Fruit fly (Drosophila melanogaster): Measurements from ENCODE around the gene Sfp24C1.
A peak's percentile ranks its signal among the peaks of the same experiment; 100 is the strongest.

Sfp24C1 gene

dm6 chr2L:3712949-3713416 lies 12.5 kb downstream of the Sfp24C1 start, which contains the start of the genes CG31955 and CG2818 (continued):
- TF ChIP-seq CG10209 (GFP tag; optimal IDR thresholded peaks at IDR 0.05) = no peak
- no peak for TF ChIP-seq Ets65A (GFP tag)
- no peak for TF ChIP-seq CG9876 (GFP tag; optimal IDR thresholded peaks at IDR 0.05)
- TF ChIP-seq bab2 (GFP tag; optimal IDR thresholded peaks at IDR 0.05) = no peak
- no peak for TF ChIP-seq CG18619 (GFP tag; optimal IDR thresholded peaks at IDR 0.05)
- no peak for TF ChIP-seq grn (GFP tag; optimal IDR thresholded peaks at IDR 0.05)
- TF ChIP-seq tna (GFP tag; IDR thresholded peaks at IDR 0.05; ENCODE audit: partially characterized antibody) = no peak
- no peak for TF ChIP-seq ken (GFP tag; IDR thresholded peaks at IDR 0.05)
- no peak for TF ChIP-seq CG3407 (GFP tag; optimal IDR thresholded peaks at IDR 0.05)
- no peak for TF ChIP-seq Neu2 (GFP tag; optimal IDR thresholded peaks at IDR 0.05; ENCODE audit: borderline replicate concordance)
- TF ChIP-seq sens-2 (GFP tag; IDR thresholded peaks at IDR 0.05) = no peak
- peak; percentile 59 for TF ChIP-seq hbn (GFP tag; IDR thresholded peaks at IDR 0.05; ENCODE audit: partially characterized antibody)
- no peak for TF ChIP-seq CG6175 (GFP tag; IDR thresholded peaks at IDR 0.05)
- no peak for TF ChIP-seq fd3F (GFP tag; optimal IDR thresholded peaks at IDR 0.05)
- no peak for TF ChIP-seq pros (GFP tag; optimal IDR thresholded peaks at IDR 0.05)
- TF ChIP-seq ERR (GFP tag; optimal IDR thresholded peaks at IDR 0.05) = peak; percentile 9
- TF ChIP-seq phol (tag; optimal IDR thresholded peaks at IDR 0.05) = peak; percentile 73
- TF ChIP-seq CG7987 (GFP tag; optimal IDR thresholded peaks at IDR 0.05) = no peak
- TF ChIP-seq CG12942 (GFP tag; optimal IDR thresholded peaks at IDR 0.05) = no peak
- no peak for TF ChIP-seq MTF-1 (GFP tag; optimal IDR thresholded peaks at IDR 0.05; ENCODE audit: borderline replicate concordance)
- no peak for TF ChIP-seq Ravus (GFP tag; IDR thresholded peaks at IDR 0.05)
- TF ChIP-seq CG11247 (GFP tag; IDR thresholded peaks at IDR 0.05) = no peak
- TF ChIP-seq CG17186 (GFP tag; optimal IDR thresholded peaks at IDR 0.05) = peak; percentile 82
- no peak for TF ChIP-seq sc (optimal IDR thresholded peaks at IDR 0.05)
- TF ChIP-seq sc (GFP tag; optimal IDR thresholded peaks at IDR 0.05) = no peak
- TF ChIP-seq CG4707 (GFP tag; optimal IDR thresholded peaks at IDR 0.05) = no peak
- TF ChIP-seq inv (GFP tag; IDR thresholded peaks at IDR 0.05; ENCODE audit: partially characterized antibody) = peak; percentile 62
- TF ChIP-seq dmrt99B (tag; optimal IDR thresholded peaks at IDR 0.05) = no peak
- TF ChIP-seq CG8478 (optimal IDR thresholded peaks at IDR 0.05) = no peak
- peak; percentile 38; the same call in 1 of the 2 replicates for TF ChIP-seq bbx (GFP tag; IDR thresholded peaks at IDR 0.05; ENCODE audit: partially characterized antibody)
- TF ChIP-seq aop (GFP tag; IDR thresholded peaks at IDR 0.05) = no peak
- peak; percentile 38 for TF ChIP-seq CG14710 (tag; optimal IDR thresholded peaks at IDR 0.05)
- no peak for TF ChIP-seq CG10366 (GFP tag; IDR thresholded peaks at IDR 0.05)
- no peak for TF ChIP-seq dysf (GFP tag; IDR thresholded peaks at IDR 0.05)
- peak; percentile 57 for TF ChIP-seq dm (GFP tag; optimal IDR thresholded peaks at IDR 0.05)
- no peak for TF ChIP-seq Mes4 (GFP tag; optimal IDR thresholded peaks at IDR 0.05)
- no peak for TF ChIP-seq Nf-YA (GFP tag; IDR thresholded peaks at IDR 0.05)
- no peak for TF ChIP-seq h (optimal IDR thresholded peaks at IDR 0.05)
- no peak for TF ChIP-seq tgo (GFP tag; IDR thresholded peaks at IDR 0.05)
- TF ChIP-seq CG6813 (GFP tag; optimal IDR thresholded peaks at IDR 0.05) = no peak
- no peak for TF ChIP-seq kah (GFP tag; optimal IDR thresholded peaks at IDR 0.05)
- no peak for TF ChIP-seq Atf6 (GFP tag; IDR thresholded peaks at IDR 0.05)
- peak; percentile 61; the same call in 1 of the 2 replicates for TF ChIP-seq Bgb (GFP tag; IDR thresholded peaks at IDR 0.05; ENCODE audit: partially characterized antibody)
- no peak for TF ChIP-seq CG1529 (GFP tag; optimal IDR thresholded peaks at IDR 0.05)
- TF ChIP-seq tio (GFP tag; optimal IDR thresholded peaks at IDR 0.05) = no peak
- TF ChIP-seq onecut (GFP tag; IDR thresholded peaks at IDR 0.05) = no peak
- TF ChIP-seq Dip2 (GFP tag; IDR thresholded peaks at IDR 0.05) = no peak
- TF ChIP-seq HmgZ (tag; optimal IDR thresholded peaks at IDR 0.05) = peak; percentile 30
- no peak for TF ChIP-seq da (GFP tag; optimal IDR thresholded peaks at IDR 0.05)
- TF ChIP-seq pan (optimal IDR thresholded peaks at IDR 0.05) = no peak
- TF ChIP-seq pan (GFP tag; optimal IDR thresholded peaks at IDR 0.05 in 1 of 2, IDR thresholded peaks at IDR 0.05 in 1 of 2) = no peak
- TF ChIP-seq PHDP (tag; optimal IDR thresholded peaks at IDR 0.05) = peak; percentile 3
- TF ChIP-seq gce (GFP tag; IDR thresholded peaks at IDR 0.05) = no peak
